Worm (Caenorhabditis elegans): ENCODE data around the gene gln-5.
"Not testable (repeated sequence)": the region's sequence is repeated elsewhere in the genome, so short reads cannot be mapped to it uniquely, and the experiment has no call there.

Gene gln-5

DNA sequence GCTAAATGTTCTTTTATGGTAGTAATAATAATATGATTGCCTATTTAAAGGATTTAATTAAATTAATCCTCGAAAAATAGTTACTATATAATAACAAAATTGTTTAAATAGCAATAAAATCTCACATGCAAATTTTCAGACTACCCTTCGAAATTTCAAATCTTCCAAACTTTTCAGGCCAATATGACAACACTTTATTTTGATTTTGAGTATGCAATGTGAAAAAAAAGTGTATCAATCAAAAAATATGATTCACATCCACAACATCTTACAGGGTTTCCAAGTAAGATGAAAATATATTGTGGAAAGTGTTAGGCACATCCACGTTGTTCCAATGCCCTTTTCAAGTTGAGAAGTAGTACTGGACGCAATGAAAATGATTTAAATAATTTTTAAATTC is 38.4 kb upstream of the gln-5 start, which contains the start of gene snf-9:
Gene snf-9, plus strand, starts transcription at position 301 of the 400 bp plus-strand sequence.
- TF ChIP-seq pha-4 (tag; optimal IDR thresholded peaks at IDR 0.05) (no peak), C08G9.2 (tag; optimal IDR thresholded peaks at IDR 0.05) (no peak), sox-4 (tag; optimal IDR thresholded peaks at IDR 0.05) (no peak), hlh-6 (tag; optimal IDR thresholded peaks at IDR 0.05) (no peak)

- no peak for TF ChIP-seq hlh-13 (GFP tag; optimal IDR thresholded peaks at IDR 0.05)
- TF ChIP-seq sox-4 (tag; optimal IDR thresholded peaks at IDR 0.05), result no peak
- TF ChIP-seq pha-4 (tag; optimal IDR thresholded peaks at IDR 0.05), result no peak
- no peak for TF ChIP-seq ref-2 (tag; optimal IDR thresholded peaks at IDR 0.05)
Observed at ce11 chrIV:17308211-17308610, 34.8 kb upstream of the gln-5 start, which contains the start of gene T28F3.9. Gene T28F3.9 (plus strand): TSS chrIV:17308511.

- TF ChIP-seq sox-2 (GFP tag; IDR thresholded peaks at IDR 0.05); ceh-6 (GFP tag; optimal IDR thresholded peaks at IDR 0.05); ceh-34 (tag; optimal IDR thresholded peaks at IDR 0.05): not testable (repeated sequence)
Observed at ce11 chrIV:17307223-17307622, 33.8 kb upstream of the gln-5 start, which contains the start of gene T28F3.8. Gene T28F3.8 (minus strand): TSS chrIV:17307323.

ce11 chrIV:17301933-17302332 is 28.5 kb upstream of the gln-5 start, which contains the start of gene ifta-2:
Gene ifta-2 (minus strand): TSS chrIV:17302033.
- TF ChIP-seq elt-2 (tag; optimal IDR thresholded peaks at IDR 0.05), result no peak
- no peak for TF ChIP-seq ceh-48 (tag; optimal IDR thresholded peaks at IDR 0.05)
- no peak for TF ChIP-seq unc-3 (GFP tag; conservative IDR thresholded peaks at IDR 0.05)
- no peak for TF ChIP-seq unc-3 (tag; optimal IDR thresholded peaks at IDR 0.05)
- TF ChIP-seq C08G9.2 (tag; optimal IDR thresholded peaks at IDR 0.05), result no peak
- TF ChIP-seq pat-9 (tag; optimal IDR thresholded peaks at IDR 0.05), result no peak
- TF ChIP-seq sdc-2 (tag; optimal IDR thresholded peaks at IDR 0.05), result no peak
- no peak for TF ChIP-seq madf-2 (tag; optimal IDR thresholded peaks at IDR 0.05)
- TF ChIP-seq Y22D7AL.16 (tag; optimal IDR thresholded peaks at IDR 0.05), result no peak

DNA sequence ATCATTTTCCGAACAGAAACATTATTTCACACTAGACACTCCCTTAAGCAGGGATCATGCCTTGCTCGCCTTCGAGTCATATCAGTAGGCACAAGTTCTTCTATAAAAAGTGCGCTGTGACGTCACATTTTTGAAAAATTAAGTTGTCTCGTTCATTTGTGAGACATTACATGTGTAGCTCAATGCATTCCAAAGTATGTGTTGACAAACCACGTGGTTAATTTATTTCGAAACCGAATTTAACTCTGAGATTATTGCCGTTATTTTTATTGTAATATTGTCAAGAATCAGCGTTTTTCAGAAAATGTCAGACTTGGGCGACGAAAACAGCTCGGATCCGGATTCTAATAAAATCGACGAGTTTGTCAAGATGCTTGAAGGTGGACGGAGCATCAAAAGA is 21.0 kb upstream of the gln-5 start, which contains the start of gene T28F3.5:
Gene T28F3.5, plus strand, starts transcription at position 301 of the 400 bp plus-strand sequence.
- no peak for TF ChIP-seq hlh-30 (tag; optimal IDR thresholded peaks at IDR 0.05; ENCODE audit: insufficient read depth)
- TF ChIP-seq ceh-22 (tag; optimal IDR thresholded peaks at IDR 0.05), result no peak
- TF ChIP-seq ceh-9 (tag; optimal IDR thresholded peaks at IDR 0.05), result no peak
- TF ChIP-seq odd-2 (tag; optimal IDR thresholded peaks at IDR 0.05), result no peak
- no peak for TF ChIP-seq zip-5 (tag; optimal IDR thresholded peaks at IDR 0.05)
- no peak for TF ChIP-seq ceh-19 (GFP tag; optimal IDR thresholded peaks at IDR 0.05)
- no peak for TF ChIP-seq sox-4 (tag; optimal IDR thresholded peaks at IDR 0.05)
- no peak for TF ChIP-seq pqm-1 (tag; optimal IDR thresholded peaks at IDR 0.05)
- TF ChIP-seq fkh-6 (tag; optimal IDR thresholded peaks at IDR 0.05), result no peak
- no peak for TF ChIP-seq F13H6.1 (tag; optimal IDR thresholded peaks at IDR 0.05)
- no peak for TF ChIP-seq K09A11.1 (tag; optimal IDR thresholded peaks at IDR 0.05; ENCODE audit: insufficient read depth)

DNA sequence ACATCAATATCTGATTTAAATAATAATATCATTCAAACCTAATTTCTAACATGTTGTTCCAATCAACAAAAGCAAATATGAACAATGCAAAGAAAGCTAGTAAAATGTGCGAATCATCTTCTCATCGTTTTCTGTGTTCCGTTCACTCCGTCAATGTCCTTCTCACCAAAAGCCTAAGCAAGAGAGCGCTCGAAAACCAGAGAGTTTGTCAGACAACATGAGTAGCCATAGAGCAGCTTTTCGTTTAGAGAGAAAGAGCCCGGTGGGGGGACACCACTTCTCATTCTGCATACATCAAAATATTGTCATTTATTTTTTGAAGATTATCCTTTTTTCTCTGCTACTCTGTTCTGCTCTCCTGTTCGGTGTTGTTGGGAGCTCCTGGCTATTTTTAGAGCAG is 20.2 kb upstream of the gln-5 start:
- peak; percentile 18 for TF ChIP-seq unc-55 (GFP tag; optimal IDR thresholded peaks at IDR 0.05)
- no peak for TF ChIP-seq ceh-18 (tag; optimal IDR thresholded peaks at IDR 0.05)

ce11 chrIV:17293068-17293467 is 19.6 kb upstream of the gln-5 start:
- TF ChIP-seq ztf-16 (tag; optimal IDR thresholded peaks at IDR 0.05) (no peak), F13H6.1 (tag; optimal IDR thresholded peaks at IDR 0.05) (no peak), fkh-10 (GFP tag; optimal IDR thresholded peaks at IDR 0.05) (no peak), ceh-24 (tag; optimal IDR thresholded peaks at IDR 0.05) (no peak), odd-2 (tag; optimal IDR thresholded peaks at IDR 0.05) (no peak), ttx-3 (tag; optimal IDR thresholded peaks at IDR 0.05) (no peak), K02D7.2 (tag; optimal IDR thresholded peaks at IDR 0.05) (no peak), hlh-8 (tag; optimal IDR thresholded peaks at IDR 0.05) (no peak), nfya-1 (tag; optimal IDR thresholded peaks at IDR 0.05) (no peak), ceh-48 (tag; optimal IDR thresholded peaks at IDR 0.05) (no peak), unc-3 (GFP tag; conservative IDR thresholded peaks at IDR 0.05) (no peak), unc-3 (tag; optimal IDR thresholded peaks at IDR 0.05) (no peak), mec-3 (tag; optimal IDR thresholded peaks at IDR 0.05; ENCODE audit: borderline replicate concordance) (no peak), ceh-30 (tag; optimal IDR thresholded peaks at IDR 0.05) (no peak), dmd-4 (tag; optimal IDR thresholded peaks at IDR 0.05; ENCODE audit: borderline replicate concordance) (no peak), ceh-2 (tag; optimal IDR thresholded peaks at IDR 0.05) (no peak), sdc-2 (tag; optimal IDR thresholded peaks at IDR 0.05) (no peak), Y22D7AL.16 (tag; optimal IDR thresholded peaks at IDR 0.05) (no peak), fkh-6 (tag; optimal IDR thresholded peaks at IDR 0.05) (no peak)

Data from whole organism, late embryonic.